Fruit fly (Drosophila melanogaster) whole organism, embryonic: ENCODE results near the gene CG44362.
A peak's percentile ranks its signal among the peaks of the same experiment; 100 is the strongest.

ENCODE experiments used
- Aef1 ChIP-seq: fragments of 200-800 bp; sonication (Bioruptor generic); IDR thresholded peaks from 3 replicates; pipeline ENCODE4 v1.3.6; 2022; ENCODE audit warnings: missing biosample characterization, missing genetic modification characterization
- BEAF-32 ChIP-seq: fragments of 200-800 bp; sonication (Bioruptor generic); optimal IDR thresholded peaks from 3 replicates; lab custom pipeline; 2017; ENCODE audit warnings: missing biosample characterization, missing genetic modification characterization, mild to moderate bottlenecking, moderate library complexity, missing genetic modification reagents
- Bteb2 ChIP-seq: fragments of 200-800 bp; sonication (Bioruptor generic); optimal IDR thresholded peaks from 2 replicates; lab custom pipeline; 2016; ENCODE audit warnings: missing biosample characterization, missing genetic modification characterization
- CG11247 ChIP-seq: fragments of 200-800 bp; sonication (Bioruptor generic); IDR thresholded peaks from 2 replicates; pipeline ENCODE4 v1.3.6; 2022; ENCODE audit warnings: missing biosample characterization, missing genetic modification characterization
- CG11696 ChIP-seq: fragments of 200-800 bp; sonication (Bioruptor generic); IDR thresholded peaks from 2 replicates; pipeline ENCODE4 v1.3.6; 2022; ENCODE audit warnings: missing biosample characterization, missing genetic modification characterization
- CG14441 ChIP-seq: fragments of 200-800 bp; sonication (Bioruptor generic); IDR thresholded peaks from 2 replicates; pipeline ENCODE4 v1.3.6; 2022; ENCODE audit warnings: missing biosample characterization, missing genetic modification characterization
- CG15696 ChIP-seq: fragments of 200-800 bp; sonication (Bioruptor generic); optimal IDR thresholded peaks from 2 replicates; lab custom pipeline; 2019; ENCODE audit warnings: missing biosample characterization, mild to moderate bottlenecking, missing genetic modification characterization, moderate library complexity
- CG1602 ChIP-seq: fragments of 200-800 bp; sonication (Bioruptor generic); optimal IDR thresholded peaks from 3 replicates; lab custom pipeline; 2016; ENCODE audit warnings: missing biosample characterization, missing genetic modification characterization
- CG2678 ChIP-seq: fragments of 200-800 bp; sonication (Bioruptor generic); optimal IDR thresholded peaks from 3 replicates; lab custom pipeline; 2019; ENCODE audit warnings: missing biosample characterization, mild to moderate bottlenecking, missing genetic modification characterization, moderate library complexity
- CG31441 ChIP-seq: fragments of 200-800 bp; sonication (Bioruptor generic); IDR thresholded peaks from 2 replicates; pipeline ENCODE4 v1.3.6; 2022; ENCODE audit warnings: missing biosample characterization, missing genetic modification characterization
- CG32532 ChIP-seq: fragments of 200-800 bp; sonication (Bioruptor generic); IDR thresholded peaks from 2 replicates; pipeline ENCODE4 v1.3.6; 2022; ENCODE audit warnings: missing biosample characterization, missing genetic modification characterization
- CG3847 ChIP-seq: fragments of 200-800 bp; sonication (Bioruptor generic); IDR thresholded peaks from 2 replicates; pipeline ENCODE4 v1.3.6; 2022; ENCODE audit warnings: missing biosample characterization, missing genetic modification characterization
- CG43689 ChIP-seq: fragments of 200-800 bp; sonication (Bioruptor generic); IDR thresholded peaks from 2 replicates; pipeline ENCODE4 v1.3.6; 2022; ENCODE audit warnings: missing biosample characterization, missing genetic modification characterization
- CG4707 ChIP-seq: fragments of 200-800 bp; sonication (Bioruptor generic); optimal IDR thresholded peaks from 2 replicates; lab custom pipeline; 2018; ENCODE audit warnings: missing biosample characterization, mild to moderate bottlenecking, missing genetic modification characterization, moderate library complexity
- CG6175 ChIP-seq: fragments of 200-800 bp; sonication (Bioruptor generic); IDR thresholded peaks from 3 replicates; pipeline ENCODE4 v1.3.6; 2022; ENCODE audit warnings: missing biosample characterization, missing genetic modification characterization
- CG7786 ChIP-seq: fragments of 200-800 bp; sonication (Bioruptor generic); optimal IDR thresholded peaks from 2 replicates; lab custom pipeline; 2016; ENCODE audit warnings: missing biosample characterization, missing genetic modification characterization
- CG8290 ChIP-seq, 3 experiments: fragments of 200-800 bp; sonication (Bioruptor generic); optimal IDR thresholded peaks; 2 replicates each; lab custom pipeline; 2016 to 2019; ENCODE audit warnings: missing biosample characterization in 3 of 3, missing genetic modification characterization in 3 of 3, mild to moderate bottlenecking in 2 of 3, moderate library complexity in 1 of 3
- Dad ChIP-seq: fragments of 200-800 bp; sonication (Bioruptor generic); optimal IDR thresholded peaks from 3 replicates; lab custom pipeline; 2016; ENCODE audit warnings: missing biosample characterization, missing genetic modification characterization
- Dfd ChIP-seq, 2 experiments: fragments of >200 bp; optimal IDR thresholded peaks; 2 replicates each; lab custom pipeline; 2017; ENCODE audit warnings: missing biosample characterization in 2 of 2, missing genetic modification characterization in 2 of 2
- HLH3B ChIP-seq: fragments of 200-800 bp; sonication (Bioruptor generic); IDR thresholded peaks from 2 replicates; pipeline ENCODE4 v1.3.6; 2022; ENCODE audit warnings: missing biosample characterization, missing genetic modification characterization
- Hey ChIP-seq: fragments of 200-800 bp; sonication (Bioruptor generic); optimal IDR thresholded peaks from 3 replicates; lab custom pipeline; 2018; ENCODE audit warnings: missing biosample characterization, mild to moderate bottlenecking, missing genetic modification characterization
- Hr78 ChIP-seq, 2 experiments: fragments of 200-800 bp in 1 of 2; fragments of >200 bp in 1 of 2; sonication (Bioruptor generic) in 1 of 2; optimal IDR thresholded peaks; 2 replicates each; lab custom pipeline; 2017 to 2019; ENCODE audit warnings: missing biosample characterization in 2 of 2, missing genetic modification characterization in 2 of 2, mild to moderate bottlenecking in 1 of 2, moderate library complexity in 1 of 2
- MBD-R2 ChIP-seq: fragments of 200-800 bp; sonication (Bioruptor generic); IDR thresholded peaks from 2 replicates; pipeline ENCODE4 v1.3.6; 2022; ENCODE audit warnings: missing biosample characterization, missing genetic modification characterization
- MESR4 ChIP-seq: fragments of 200-800 bp; sonication (Bioruptor generic); optimal IDR thresholded peaks from 2 replicates; lab custom pipeline; 2018; ENCODE audit warnings: missing biosample characterization, mild to moderate bottlenecking, missing genetic modification characterization, moderate library complexity
- Meics ChIP-seq: fragments of 200-800 bp; sonication (Bioruptor generic); optimal IDR thresholded peaks from 2 replicates; lab custom pipeline; 2017; ENCODE audit warnings: missing biosample characterization, mild to moderate bottlenecking, missing genetic modification characterization
- Sin3A ChIP-seq: fragments of >200 bp; optimal IDR thresholded peaks from 2 replicates; lab custom pipeline; 2018
- Xrp1 ChIP-seq: fragments of 200-800 bp; sonication (Bioruptor generic); IDR thresholded peaks from 2 replicates; pipeline ENCODE4 v1.3.6; 2022; ENCODE audit warnings: missing biosample characterization, missing genetic modification characterization
- abd-A ChIP-seq: fragments of 200-800 bp; sonication (Bioruptor generic); optimal IDR thresholded peaks from 3 replicates; lab custom pipeline; 2019; ENCODE audit warnings: missing biosample characterization, mild to moderate bottlenecking, missing genetic modification characterization, moderate library complexity
- ara ChIP-seq: fragments of 200-800 bp; sonication (Bioruptor generic); IDR thresholded peaks from 2 replicates; pipeline ENCODE4 v1.3.6; 2022; ENCODE audit warnings: missing biosample characterization, missing genetic modification characterization
- chm ChIP-seq: fragments of 200-800 bp; sonication (Bioruptor generic); IDR thresholded peaks from 2 replicates; pipeline ENCODE4 v1.3.6; 2022; ENCODE audit warnings: missing biosample characterization, missing genetic modification characterization
- ci ChIP-seq: fragments of 200-800 bp; sonication (Bioruptor generic); IDR thresholded peaks from 3 replicates; pipeline ENCODE4 v1.3.6; 2022; ENCODE audit warnings: missing biosample characterization, missing genetic modification characterization
- crol ChIP-seq: fragments of 200-800 bp; sonication (Bioruptor generic); IDR thresholded peaks from 2 replicates; pipeline ENCODE4 v1.3.6; 2022; ENCODE audit warnings: missing biosample characterization, missing genetic modification characterization
- danr ChIP-seq: fragments of 200-800 bp; sonication (Bioruptor generic); IDR thresholded peaks from 2 replicates; pipeline ENCODE4 v1.3.6; 2022; ENCODE audit warnings: missing biosample characterization, missing genetic modification characterization
- ken ChIP-seq: fragments of 200-800 bp; sonication (Bioruptor generic); IDR thresholded peaks from 3 replicates; pipeline ENCODE4 v1.3.6; 2022; ENCODE audit warnings: missing biosample characterization, missing genetic modification characterization
- lilli ChIP-seq: fragments of 200-800 bp; sonication (Bioruptor generic); optimal IDR thresholded peaks from 3 replicates; lab custom pipeline; 2016; ENCODE audit warnings: missing biosample characterization, missing genetic modification characterization
- lmd ChIP-seq: fragments of 200-800 bp; sonication (Bioruptor generic); IDR thresholded peaks from 2 replicates; pipeline ENCODE4 v1.3.6; 2022; ENCODE audit warnings: missing biosample characterization, missing genetic modification characterization
- lov ChIP-seq, 2 experiments: fragments of 200-800 bp in 1 of 2; fragments of >200 bp in 1 of 2; sonication (Bioruptor generic) in 1 of 2; IDR thresholded peaks in 1 of 2; optimal IDR thresholded peaks in 1 of 2; 2 replicates in 1 of 2; 3 replicates in 1 of 2; pipeline versions ENCODE4 v1.3.6 to Lab custom; 2017 to 2022; ENCODE audit warnings: missing biosample characterization in 1 of 2, missing genetic modification characterization in 1 of 2
- nau ChIP-seq: fragments of 200-800 bp; sonication (Bioruptor generic); optimal IDR thresholded peaks from 3 replicates; lab custom pipeline; 2017; ENCODE audit warnings: missing biosample characterization, mild to moderate bottlenecking, missing genetic modification characterization, missing genetic modification reagents
- nmo ChIP-seq: fragments of 200-800 bp; sonication (Bioruptor generic); optimal IDR thresholded peaks from 2 replicates; lab custom pipeline; 2018; ENCODE audit warnings: missing biosample characterization, mild to moderate bottlenecking, missing genetic modification characterization, moderate library complexity
- pros ChIP-seq: fragments of 200-800 bp; sonication (Bioruptor generic); optimal IDR thresholded peaks from 3 replicates; lab custom pipeline; 2019; ENCODE audit warnings: missing biosample characterization, mild to moderate bottlenecking, missing genetic modification characterization, moderate library complexity
- ranshi ChIP-seq: fragments of 200-800 bp; sonication (Bioruptor generic); IDR thresholded peaks from 2 replicates; pipeline ENCODE4 v1.3.6; 2022; ENCODE audit warnings: missing biosample characterization, missing genetic modification characterization
- rib ChIP-seq: fragments of 200-800 bp; sonication (Bioruptor generic); IDR thresholded peaks from 2 replicates; pipeline ENCODE4 v1.3.6; 2022; ENCODE audit warnings: missing biosample characterization, missing genetic modification characterization
- row ChIP-seq: fragments of 200-800 bp; sonication (Bioruptor generic); IDR thresholded peaks from 3 replicates; pipeline ENCODE4 v1.3.6; 2022; ENCODE audit warnings: missing biosample characterization, missing genetic modification characterization
- sens ChIP-seq: fragments of 200-800 bp; sonication (Bioruptor generic); peaks from one replicate; lab custom pipeline; 2016; ENCODE audit warnings: missing biosample characterization, missing genetic modification characterization
- sima ChIP-seq: fragments of 200-800 bp; sonication (Bioruptor generic); optimal IDR thresholded peaks from 2 replicates; lab custom pipeline; 2016; ENCODE audit warnings: missing biosample characterization, missing genetic modification characterization
- sqz ChIP-seq: fragments of 200-800 bp; sonication (Bioruptor generic); optimal IDR thresholded peaks from 3 replicates; lab custom pipeline; 2018; ENCODE audit warnings: missing biosample characterization, mild to moderate bottlenecking, missing genetic modification characterization
- twi ChIP-seq: fragments of 200-800 bp; optimal IDR thresholded peaks from 2 replicates; lab custom pipeline; 2019; ENCODE audit warnings: missing biosample characterization, mild to moderate bottlenecking, missing genetic modification characterization, moderate library complexity
- unc-4 ChIP-seq: fragments of 200-800 bp; sonication (Bioruptor generic); IDR thresholded peaks from 2 replicates; pipeline ENCODE4 v1.3.6; 2022; ENCODE audit warnings: missing biosample characterization, missing genetic modification characterization; ENCODE audit not compliant: partially characterized antibody
- zen ChIP-seq: fragments of 200-800 bp; sonication (Bioruptor generic); optimal IDR thresholded peaks from 3 replicates; lab custom pipeline; 2018; ENCODE audit warnings: missing biosample characterization, mild to moderate bottlenecking, missing genetic modification characterization, moderate library complexity

Gene CG44362

DNA sequence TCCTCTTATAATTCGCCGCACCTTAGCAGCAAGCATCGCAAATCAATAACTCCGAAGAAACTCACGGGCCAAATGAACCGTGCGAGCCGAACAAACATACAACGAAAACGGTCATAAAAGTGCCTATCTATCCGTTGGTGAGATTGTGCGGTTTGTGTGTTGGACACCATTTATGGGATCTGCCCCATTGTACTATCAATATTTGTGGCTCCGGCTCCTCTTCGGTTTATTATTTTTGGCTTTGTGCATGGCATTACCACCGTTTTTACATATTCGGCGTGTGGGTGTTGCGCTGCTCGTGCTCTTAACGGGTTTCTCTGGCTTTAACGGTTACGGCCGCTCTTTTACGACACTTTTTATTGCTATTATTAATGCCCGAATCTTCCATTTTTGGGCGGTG, 22.0 kb downstream of the CG44362 start (continued):
- TF ChIP-seq MESR4 (GFP tag; lab: Kevin White, UChicago) (no peak), Dad (no peak), CG11696 (GFP tag; lab: Robert Waterston, UW) (no peak), ranshi (GFP tag; lab: Robert Waterston, UW) (peak; percentile 9; the same call in 1 of the 2 replicates), CG1602 (GFP tag; lab: Kevin White, UChicago) (no peak), Hr78 (GFP tag; optimal IDR thresholded peaks at IDR 0.05; lab: Kevin White, UChicago) (peak in 1 of 2 experiments; percentile 45), CG32532 (peak; percentile 26; the same call in 1 of the 2 replicates), CG31441 (GFP tag; lab: Robert Waterston, UW) (peak; percentile 30; the same call in 1 of the 2 replicates), CG6175 (GFP tag; lab: Robert Waterston, UW) (peak; percentile 66; the same call in 1 of the 3 replicates), Sin3A (lab: Kevin White, UChicago) (no peak), Bteb2 (GFP tag; lab: Kevin White, UChicago) (no peak), lmd (GFP tag; lab: Robert Waterston, UW) (no peak), CG14441 (GFP tag; lab: Robert Waterston, UW) (no peak), BEAF-32 (GFP tag; lab: Kevin White, UChicago) (no peak), CG15696 (tag; lab: Kevin White, UChicago) (no peak), danr (GFP tag; lab: Robert Waterston, UW) (no peak), sima (GFP tag; lab: Kevin White, UChicago) (no peak), row (GFP tag; lab: Robert Waterston, UW) (no peak), CG7786 (GFP tag; lab: Kevin White, UChicago) (no peak), CG43689 (GFP tag; lab: Robert Waterston, UW) (no peak), Aef1 (GFP tag; lab: Robert Waterston, UW) (no peak), CG4707 (GFP tag; lab: Kevin White, UChicago) (peak; percentile 10), CG11247 (GFP tag; lab: Robert Waterston, UW) (0 out of 2 replicates have a peak, but pooled peaks have one; percentile 22)

DNA sequence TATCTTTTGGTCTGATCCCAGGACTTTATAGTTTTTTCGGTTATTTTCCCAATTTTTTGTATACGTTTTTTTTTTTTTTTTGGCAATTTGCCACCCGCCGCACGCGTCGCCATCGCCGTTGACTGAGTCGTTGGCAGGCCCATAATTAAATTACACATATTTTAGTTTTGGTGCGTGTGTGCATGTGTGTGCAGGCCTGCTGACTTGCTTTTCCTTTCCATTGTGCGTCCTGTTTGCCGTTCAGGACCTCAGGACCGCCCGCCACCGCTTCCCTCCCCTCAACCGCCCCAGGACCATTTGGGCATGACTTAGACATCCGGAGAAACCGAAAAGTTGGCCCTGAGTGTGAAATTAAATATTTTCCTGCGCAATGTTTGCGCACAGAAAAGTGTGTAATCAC, 23.6 kb downstream of the CG44362 start:
- TF ChIP-seq unc-4 (GFP tag; lab: Robert Waterston, UW) (no peak), CG3847 (GFP tag; lab: Robert Waterston, UW) (0 out of 2 replicates have a peak, but pooled peaks have one; percentile 10), chm (GFP tag; lab: Robert Waterston, UW) (0 out of 2 replicates have a peak, but pooled peaks have one; percentile 9), MBD-R2 (GFP tag; lab: Robert Waterston, UW) (peak; percentile 15; the same call in 1 of the 2 replicates), Dfd (GFP tag; optimal IDR thresholded peaks at IDR 0.05; lab: Kevin White, UChicago) (no peak), crol (peak; percentile 43), ranshi (GFP tag; lab: Robert Waterston, UW) (0 out of 2 replicates have a peak, but pooled peaks have one; percentile 22), twi (tag; lab: Kevin White, UChicago) (peak; percentile 56), nmo (GFP tag; lab: Kevin White, UChicago) (peak; percentile 13), ara (GFP tag; lab: Robert Waterston, UW) (peak; percentile 10; the same call in 1 of the 2 replicates), lov (optimal IDR thresholded peaks at IDR 0.05; lab: Kevin White, UChicago) (no peak), lov (GFP tag; IDR thresholded peaks at IDR 0.05; lab: Robert Waterston, UW) (peak; percentile 69; the same call in 1 of the 3 replicates), CG2678 (tag; lab: Kevin White, UChicago) (peak; percentile 20), rib (GFP tag; lab: Robert Waterston, UW) (0 out of 2 replicates have a peak, but pooled peaks have one; percentile 15), pros (peak; percentile 42), lilli (GFP tag; lab: Kevin White, UChicago) (no peak), ken (0 out of 3 replicates have a peak, but pooled peaks have one; percentile 32), nau (no peak), Meics (GFP tag; lab: Kevin White, UChicago) (peak; percentile 16), CG8290 (GFP tag; optimal IDR thresholded peaks at IDR 0.05; lab: Kevin White, UChicago) (no peak), CG8290 (tag; optimal IDR thresholded peaks at IDR 0.05; lab: Kevin White, UChicago) (peak in 1 of 2 experiments; percentile 29), sqz (GFP tag; lab: Kevin White, UChicago) (peak; percentile 68), Xrp1 (GFP tag; lab: Robert Waterston, UW) (peak; percentile 5; the same call in 1 of the 2 replicates), HLH3B (GFP tag; lab: Robert Waterston, UW) (no peak), ci (GFP tag; lab: Robert Waterston, UW) (0 out of 3 replicates have a peak, but pooled peaks have one; percentile 37), sens (peak; percentile 70), abd-A (tag; lab: Kevin White, UChicago) (no peak), zen (tag; lab: Kevin White, UChicago) (peak; percentile 20), Hey (tag; lab: Kevin White, UChicago) (peak; percentile 62)
